Fruit fly (Drosophila melanogaster) whole organism, prepupa: ENCODE results near the gene abd-A.

Experiments
- CG11762 ChIP-seq: fragments of 200-800 bp; sonication (Bioruptor generic); optimal IDR thresholded peaks from 3 replicates; lab custom pipeline; 2016; ENCODE audit warnings: missing biosample characterization, missing genetic modification characterization; ENCODE audit not compliant: insufficient read depth
- CG16779 ChIP-seq: fragments of 200-800 bp; sonication (Bioruptor generic); optimal IDR thresholded peaks from 3 replicates; lab custom pipeline; 2017; ENCODE audit warnings: missing biosample characterization, mild to moderate bottlenecking, missing genetic modification characterization
- CG6808 ChIP-seq: fragments of 200-800 bp; sonication (Bioruptor generic); optimal IDR thresholded peaks from 3 replicates; lab custom pipeline; 2017; ENCODE audit warnings: missing biosample characterization, missing genetic modification characterization, mild to moderate bottlenecking, moderate library complexity, missing genetic modification reagents
- Eip75B ChIP-seq: fragments of 200-800 bp; sonication (Bioruptor generic); optimal IDR thresholded peaks from 3 replicates; lab custom pipeline; 2016; ENCODE audit warnings: missing biosample characterization, missing genetic modification characterization
- OdsH ChIP-seq: fragments of 200-800 bp; sonication (Bioruptor generic); optimal IDR thresholded peaks from 3 replicates; lab custom pipeline; 2016; ENCODE audit warnings: missing biosample characterization, missing genetic modification characterization
- Sox102F ChIP-seq: fragments of 200-800 bp; sonication (Bioruptor generic); optimal IDR thresholded peaks from 2 replicates; lab custom pipeline; 2016; ENCODE audit warnings: missing biosample characterization, mild to moderate bottlenecking, missing genetic modification characterization
- Sox14 ChIP-seq: fragments of 200-800 bp; sonication (Bioruptor generic); optimal IDR thresholded peaks from 3 replicates; lab custom pipeline; 2016; ENCODE audit warnings: missing biosample characterization, missing genetic modification characterization
- achi ChIP-seq: fragments of 200-800 bp; sonication (Bioruptor generic); optimal IDR thresholded peaks from 3 replicates; lab custom pipeline; 2016; ENCODE audit warnings: missing biosample characterization, missing genetic modification characterization
- dsx ChIP-seq: fragments of 200-800 bp; optimal IDR thresholded peaks from 3 replicates; lab custom pipeline; 2019; ENCODE audit warnings: missing biosample characterization, mild to moderate bottlenecking, missing genetic modification characterization, moderate library complexity; ENCODE audit not compliant: poor library complexity, severe bottlenecking
- esn ChIP-seq: fragments of 200-800 bp; sonication (Bioruptor generic); optimal IDR thresholded peaks from 2 replicates; lab custom pipeline; 2016; ENCODE audit warnings: missing biosample characterization, mild to moderate bottlenecking, missing genetic modification characterization, moderate library complexity
- fd59A ChIP-seq: fragments of 200-800 bp; sonication (Bioruptor generic); optimal IDR thresholded peaks from 2 replicates; lab custom pipeline; 2017; ENCODE audit warnings: missing biosample characterization, mild to moderate bottlenecking, missing genetic modification characterization, missing genetic modification reagents
- topi ChIP-seq: fragments of 200-800 bp; sonication (Bioruptor generic); optimal IDR thresholded peaks from 3 replicates; lab custom pipeline; 2016; ENCODE audit warnings: missing biosample characterization, missing genetic modification characterization

DNA sequence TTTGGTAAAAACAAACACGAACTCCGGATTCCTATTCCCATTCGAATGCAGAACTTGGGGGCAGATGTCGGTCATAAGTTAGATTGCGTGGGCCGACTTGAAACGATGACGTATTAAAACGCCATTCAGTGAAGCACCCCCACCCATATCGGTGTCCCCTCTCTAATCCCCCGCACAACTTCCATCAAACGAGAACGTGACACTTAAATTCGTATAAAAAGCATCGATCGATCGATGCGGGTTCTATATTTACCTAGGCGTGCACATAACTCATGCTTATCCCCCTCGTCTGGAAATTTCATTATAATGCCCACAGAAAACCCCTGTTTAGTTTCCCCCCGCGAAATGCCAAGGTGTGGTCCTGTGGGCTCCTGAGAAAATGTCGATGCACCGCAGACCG is 12.4 kb downstream of the abd-A start:
- TF ChIP-seq topi (GFP tag; lab: Kevin White, UChicago) (no peak), achi (GFP tag; lab: Kevin White, UChicago) (no peak), dsx (GFP tag; lab: Kevin White, UChicago) (no peak), CG6808 (GFP tag; lab: Kevin White, UChicago) (no peak), OdsH (no peak), esn (GFP tag; lab: Kevin White, UChicago) (no peak), Sox14 (no peak), Eip75B (no peak), CG16779 (tag; lab: Kevin White, UChicago) (no peak), Sox102F (GFP tag; lab: Kevin White, UChicago) (no peak), CG11762 (GFP tag; lab: Kevin White, UChicago) (no peak), fd59A (no peak)
